Fruit fly (Drosophila melanogaster) whole organism, wandering third instar larva: ENCODE measurements around the gene CG15043.

ENCODE experiments used
- CG32264 ChIP-seq: fragments of 200-800 bp; sonication (Bioruptor generic); optimal IDR thresholded peaks from 2 replicates; lab custom pipeline; 2016; ENCODE audit warnings: missing biosample characterization, missing genetic modification characterization
- Dif ChIP-seq: fragments of 200-275, 200-300 bp; sonication (Bioruptor generic); optimal IDR thresholded peaks from 2 replicates; lab custom pipeline; 2018; ENCODE audit warnings: missing biosample characterization, missing genetic modification characterization; ENCODE audit not compliant: partially characterized antibody
- GATAd ChIP-seq: sonication (Bioruptor generic); optimal IDR thresholded peaks from 2 replicates; lab custom pipeline; 2016; ENCODE audit warnings: missing biosample characterization, missing genetic modification characterization
- Hr83 ChIP-seq: fragments of 200-300 bp; sonication (Bioruptor generic); optimal IDR thresholded peaks from 2 replicates; lab custom pipeline; 2016; ENCODE audit warnings: missing biosample characterization, mild to moderate bottlenecking, missing genetic modification characterization, moderate library complexity; ENCODE audit not compliant: poor library complexity, severe bottlenecking
- Jra ChIP-seq: sonication (Bioruptor generic); optimal IDR thresholded peaks from 2 replicates; lab custom pipeline; 2016; ENCODE audit warnings: missing biosample characterization, missing genetic modification characterization
- Mio ChIP-seq: sonication (Bioruptor generic); optimal IDR thresholded peaks from 2 replicates; lab custom pipeline; 2016; ENCODE audit warnings: missing biosample characterization, missing genetic modification characterization
- Myc ChIP-seq: fragments of >200 bp; optimal IDR thresholded peaks from 2 replicates; lab custom pipeline; 2017
- N ChIP-seq: fragments of >200 bp; optimal IDR thresholded peaks from 2 replicates; lab custom pipeline; 2018; ENCODE audit warnings: missing biosample characterization, missing external identifiers, missing genetic modification characterization
- OdsH ChIP-seq: fragments of 200-800 bp; sonication (Bioruptor generic); optimal IDR thresholded peaks from 2 replicates; lab custom pipeline; 2016; ENCODE audit warnings: missing biosample characterization, mild to moderate bottlenecking, missing genetic modification characterization
- Rel ChIP-seq, 2 experiments: fragments of 200-800 bp; sonication (Bioruptor generic) in 1 of 2; optimal IDR thresholded peaks; 2 replicates in 1 of 2; 3 replicates in 1 of 2; lab custom pipeline; 2016 to 2019; ENCODE audit warnings: mild to moderate bottlenecking in 2 of 2, missing biosample characterization in 2 of 2, missing genetic modification characterization in 2 of 2, moderate library complexity in 1 of 2
- Sp1 ChIP-seq: fragments of 200-800 bp; sonication (Bioruptor generic); optimal IDR thresholded peaks from 3 replicates; lab custom pipeline; 2019; ENCODE audit warnings: missing biosample characterization, mild to moderate bottlenecking, missing genetic modification characterization, moderate library complexity
- Vsx2 ChIP-seq: fragments of 200-300, 225-300 bp; sonication (Bioruptor generic); optimal IDR thresholded peaks from 2 replicates; lab custom pipeline; 2018; ENCODE audit warnings: missing biosample characterization, missing genetic modification characterization; ENCODE audit not compliant: partially characterized antibody
- br ChIP-seq: fragments of 200-800 bp; sonication (Bioruptor generic); optimal IDR thresholded peaks from 2 replicates; lab custom pipeline; 2016; ENCODE audit warnings: missing biosample characterization, missing genetic modification characterization
- brk ChIP-seq: fragments of 200-800 bp; sonication (Bioruptor generic); optimal IDR thresholded peaks from 2 replicates; lab custom pipeline; 2016; ENCODE audit warnings: missing biosample characterization, mild to moderate bottlenecking, missing genetic modification characterization
- dmrt93B ChIP-seq: fragments of 200-800 bp; sonication (Bioruptor generic); optimal IDR thresholded peaks from 2 replicates; lab custom pipeline; 2018; ENCODE audit warnings: missing biosample characterization, mild to moderate bottlenecking, missing genetic modification characterization
- dsf ChIP-seq: sonication (Bioruptor generic); optimal IDR thresholded peaks from 2 replicates; lab custom pipeline; 2016; ENCODE audit warnings: missing biosample characterization, missing genetic modification characterization, borderline replicate concordance
- ey ChIP-seq: fragments of 200-800 bp; sonication (Bioruptor generic); optimal IDR thresholded peaks from 2 replicates; lab custom pipeline; 2016; ENCODE audit warnings: missing biosample characterization, missing genetic modification characterization
- foxo ChIP-seq, 2 experiments: fragments of 200-800 bp; sonication (Bioruptor generic); optimal IDR thresholded peaks; 2 replicates in 1 of 2; 3 replicates in 1 of 2; lab custom pipeline; 2016 to 2017; ENCODE audit warnings: missing biosample characterization in 2 of 2, missing genetic modification characterization in 2 of 2
- fru ChIP-seq: fragments of 200-800 bp; sonication (Bioruptor generic); optimal IDR thresholded peaks from 3 replicates; lab custom pipeline; 2016; ENCODE audit warnings: missing biosample characterization, mild to moderate bottlenecking, missing genetic modification characterization
- h ChIP-seq: fragments of 200-800 bp; sonication (Bioruptor generic); optimal IDR thresholded peaks from 3 replicates; lab custom pipeline; 2016; ENCODE audit warnings: missing biosample characterization, mild to moderate bottlenecking, missing genetic modification characterization
- jim ChIP-seq: fragments of 175-275, 200-325 bp; sonication (Bioruptor generic); optimal IDR thresholded peaks from 2 replicates; lab custom pipeline; 2016; ENCODE audit warnings: missing biosample characterization, mild to moderate bottlenecking, missing genetic modification characterization
- lola ChIP-seq: fragments of >200 bp; optimal IDR thresholded peaks from 2 replicates; lab custom pipeline; 2017; ENCODE audit warnings: missing biosample characterization, missing genetic modification characterization
- psq ChIP-seq: fragments of 200-800 bp; sonication (Bioruptor generic); optimal IDR thresholded peaks from 3 replicates; lab custom pipeline; 2017; ENCODE audit warnings: missing biosample characterization, mild to moderate bottlenecking, missing genetic modification characterization, moderate library complexity
- sage ChIP-seq: fragments of 200-800 bp; sonication (Bioruptor generic); optimal IDR thresholded peaks from 2 replicates; lab custom pipeline; 2016; ENCODE audit warnings: missing biosample characterization, mild to moderate bottlenecking, missing genetic modification characterization
- sv ChIP-seq: fragments of 200-800 bp; sonication (Bioruptor generic); optimal IDR thresholded peaks from 3 replicates; lab custom pipeline; 2016; ENCODE audit warnings: missing biosample characterization, missing genetic modification characterization
- tai ChIP-seq: sonication (Bioruptor generic); optimal IDR thresholded peaks from 2 replicates; lab custom pipeline; 2016; ENCODE audit warnings: missing biosample characterization, missing genetic modification characterization
- woc ChIP-seq: sonication (Bioruptor generic); optimal IDR thresholded peaks from 2 replicates; lab custom pipeline; 2016; ENCODE audit warnings: missing biosample characterization, mild to moderate bottlenecking, missing genetic modification characterization

The CG15043 gene

dm6 chrX:18522395-18523104 is 28.6 kb upstream of the CG15043 start, which contains the start of gene CG6481:
CG6481 (minus strand) TSS chrX:18522445.
- TF ChIP-seq sage (GFP tag; lab: Kevin White, UChicago) (no peak), fru (GFP tag; lab: Kevin White, UChicago) (no peak), dmrt93B (GFP tag; lab: Kevin White, UChicago) (no peak), OdsH (no peak), ey (GFP tag; lab: Kevin White, UChicago) (peak; percentile 33), psq (no peak), N (GFP tag; lab: Kevin White, UChicago) (no peak), Rel (GFP tag; optimal IDR thresholded peaks at IDR 0.05; lab: Kevin White, UChicago) (no peak), Rel (tag; optimal IDR thresholded peaks at IDR 0.05; lab: Kevin White, UChicago) (no peak), Myc (no peak), woc (GFP tag; lab: Kevin White, UChicago) (no peak), dsf (no peak), foxo (GFP tag; optimal IDR thresholded peaks at IDR 0.05; lab: Kevin White, UChicago) (peak in 1 of 2 experiments; percentile 2), sv (GFP tag; lab: Kevin White, UChicago) (no peak)

dm6 chrX:18520360-18520759 is 26.4 kb upstream of the CG15043 start:
- TF ChIP-seq Myc, result peak; percentile 66
- no peak for TF ChIP-seq Mio (GFP tag; lab: Kevin White, UChicago)
- TF ChIP-seq dsf, result no peak
- TF ChIP-seq N (GFP tag; lab: Kevin White, UChicago), result peak; percentile 59
- TF ChIP-seq sage (GFP tag; lab: Kevin White, UChicago), result no peak
- no peak for TF ChIP-seq Hr83 (GFP tag; lab: Kevin White, UChicago)
- no peak for TF ChIP-seq lola
- no peak for TF ChIP-seq Vsx2 (GFP tag; lab: Kevin White, UChicago)
- TF ChIP-seq br (GFP tag; lab: Kevin White, UChicago), result no peak
- TF ChIP-seq Dif (GFP tag; lab: Kevin White, UChicago), result peak; percentile 32
- TF ChIP-seq dmrt93B (GFP tag; lab: Kevin White, UChicago), result no peak
- TF ChIP-seq jim (GFP tag; lab: Kevin White, UChicago), result no peak
- TF ChIP-seq Sp1, result no peak
- TF ChIP-seq tai (GFP tag; lab: Kevin White, UChicago), result no peak

- TF ChIP-seq N (GFP tag; lab: Kevin White, UChicago) (no peak), h (GFP tag; lab: Kevin White, UChicago) (no peak), CG32264 (GFP tag; lab: Kevin White, UChicago) (no peak), Jra (GFP tag; lab: Kevin White, UChicago) (no peak), OdsH (no peak), Rel (GFP tag; optimal IDR thresholded peaks at IDR 0.05; lab: Kevin White, UChicago) (no peak), Rel (tag; optimal IDR thresholded peaks at IDR 0.05; lab: Kevin White, UChicago) (no peak), Hr83 (GFP tag; lab: Kevin White, UChicago) (no peak), sv (GFP tag; lab: Kevin White, UChicago) (no peak), br (GFP tag; lab: Kevin White, UChicago) (no peak)
- TF ChIP-seq, all 38 proteins: peak for 0
These were observed 23.4 kb upstream of the CG15043 start for dm6 chrX:18517415-18517814.

- TF ChIP-seq h (GFP tag; lab: Kevin White, UChicago), result no peak
- peak; percentile 87 for TF ChIP-seq Myc
- no peak for TF ChIP-seq foxo (GFP tag; optimal IDR thresholded peaks at IDR 0.05; lab: Kevin White, UChicago)
- TF ChIP-seq psq, result peak; percentile 53
- peak; percentile 82 for TF ChIP-seq woc (GFP tag; lab: Kevin White, UChicago)
- no peak for TF ChIP-seq ey (GFP tag; lab: Kevin White, UChicago)
- no peak for TF ChIP-seq sv (GFP tag; lab: Kevin White, UChicago)
- TF ChIP-seq Rel (GFP tag; optimal IDR thresholded peaks at IDR 0.05; lab: Kevin White, UChicago), result no peak
- no peak for TF ChIP-seq Rel (tag; optimal IDR thresholded peaks at IDR 0.05; lab: Kevin White, UChicago)
- TF ChIP-seq Dif (GFP tag; lab: Kevin White, UChicago), result no peak
These were observed 22.1 kb upstream of the CG15043 start for dm6 chrX:18515988-18516541.

dm6 chrX:18515205-18515921 is 21.4 kb upstream of the CG15043 start, which contains the start of the genes Bx and HisRS:
Bx (plus strand) TSS chrX:18515428.
HisRS (plus strand) TSS chrX:18515428.
- TF ChIP-seq ey (GFP tag; lab: Kevin White, UChicago) (no peak), Myc (peak; percentile 60), GATAd (no peak), dsf (no peak), brk (no peak)
- TF ChIP-seq, all 38 proteins: peak for 1
